Worm (Caenorhabditis elegans) whole organism, late embryonic: Measurements from ENCODE around the gene jip-1.

Experiments used
- ama-1 ChIP-seq: fragments of 150-350 bp; optimal IDR thresholded peaks from 2 replicates; lab custom pipeline; 2014
- hlh-15 ChIP-seq: sonication (generic microtip); optimal IDR thresholded peaks from 2 replicates; lab custom pipeline; 2016; ENCODE audit warnings: missing genetic modification characterization, missing compliant biosample characterization
- nhr-11 ChIP-seq: fragments of 150-350 bp; optimal IDR thresholded peaks from 2 replicates; lab custom pipeline; 2014; ENCODE audit warnings: missing biosample characterization, missing genetic modification characterization

- TF ChIP-seq ama-1 (lab: Kevin White, UChicago) (no peak), nhr-11 (no peak), hlh-15 (tag; lab: Kevin White, UChicago) (no peak)
Measured at ce11 chrII:1374889-1375288, 48.1 kb downstream of the jip-1 start, which contains the start of gene rog-1.
